Fruit fly (Drosophila melanogaster) whole organism, wandering third instar larva: ENCODE results near the gene Elp1.

ENCODE experiments used
- Abd-B ChIP-seq: fragments of >200 bp; optimal IDR thresholded peaks from 2 replicates; lab custom pipeline; 2017; ENCODE audit warnings: missing biosample characterization, missing genetic modification characterization
- CG32264 ChIP-seq: fragments of 200-800 bp; sonication (Bioruptor generic); optimal IDR thresholded peaks from 2 replicates; lab custom pipeline; 2016; ENCODE audit warnings: missing biosample characterization, missing genetic modification characterization
- CG9705 ChIP-seq: fragments of 200-800 bp; sonication (Bioruptor generic); optimal IDR thresholded peaks from 2 replicates; lab custom pipeline; 2018; ENCODE audit warnings: missing biosample characterization, mild to moderate bottlenecking, missing genetic modification characterization
- CrebA ChIP-seq: fragments of 200-800 bp; sonication (Bioruptor generic); optimal IDR thresholded peaks from 2 replicates; lab custom pipeline; 2016; ENCODE audit warnings: missing biosample characterization, mild to moderate bottlenecking, missing genetic modification characterization, borderline replicate concordance
- Dfd ChIP-seq: fragments of >200 bp; optimal IDR thresholded peaks from 2 replicates; lab custom pipeline; 2017; ENCODE audit warnings: missing biosample characterization, missing genetic modification characterization
- Dif ChIP-seq: fragments of 200-275, 200-300 bp; sonication (Bioruptor generic); optimal IDR thresholded peaks from 2 replicates; lab custom pipeline; 2018; ENCODE audit warnings: missing biosample characterization, missing genetic modification characterization; ENCODE audit not compliant: partially characterized antibody
- GATAd ChIP-seq: sonication (Bioruptor generic); optimal IDR thresholded peaks from 2 replicates; lab custom pipeline; 2016; ENCODE audit warnings: missing biosample characterization, missing genetic modification characterization
- HLH106 ChIP-seq: fragments of 200-800 bp; optimal IDR thresholded peaks from 3 replicates; lab custom pipeline; 2019; ENCODE audit warnings: missing biosample characterization, mild to moderate bottlenecking, missing genetic modification characterization, moderate library complexity
- Hnf4 ChIP-seq: fragments of 200-800 bp; sonication (Bioruptor generic); optimal IDR thresholded peaks from 2 replicates; lab custom pipeline; 2016; ENCODE audit warnings: missing biosample characterization, mild to moderate bottlenecking, missing genetic modification characterization
- Hr78 ChIP-seq: fragments of >200 bp; optimal IDR thresholded peaks from 2 replicates; lab custom pipeline; 2017; ENCODE audit warnings: missing biosample characterization, missing genetic modification characterization
- Hr83 ChIP-seq: fragments of 200-300 bp; sonication (Bioruptor generic); optimal IDR thresholded peaks from 2 replicates; lab custom pipeline; 2016; ENCODE audit warnings: missing biosample characterization, mild to moderate bottlenecking, missing genetic modification characterization, moderate library complexity; ENCODE audit not compliant: poor library complexity, severe bottlenecking
- Jra ChIP-seq: sonication (Bioruptor generic); optimal IDR thresholded peaks from 2 replicates; lab custom pipeline; 2016; ENCODE audit warnings: missing biosample characterization, missing genetic modification characterization
- Mio ChIP-seq: sonication (Bioruptor generic); optimal IDR thresholded peaks from 2 replicates; lab custom pipeline; 2016; ENCODE audit warnings: missing biosample characterization, missing genetic modification characterization
- Myc ChIP-seq: fragments of >200 bp; optimal IDR thresholded peaks from 2 replicates; lab custom pipeline; 2017
- N ChIP-seq: fragments of >200 bp; optimal IDR thresholded peaks from 2 replicates; lab custom pipeline; 2018; ENCODE audit warnings: missing biosample characterization, missing external identifiers, missing genetic modification characterization
- OdsH ChIP-seq: fragments of 200-800 bp; sonication (Bioruptor generic); optimal IDR thresholded peaks from 2 replicates; lab custom pipeline; 2016; ENCODE audit warnings: missing biosample characterization, mild to moderate bottlenecking, missing genetic modification characterization
- Rel ChIP-seq, 2 experiments: fragments of 200-800 bp; sonication (Bioruptor generic) in 1 of 2; optimal IDR thresholded peaks; 2 replicates in 1 of 2; 3 replicates in 1 of 2; lab custom pipeline; 2016 to 2019; ENCODE audit warnings: mild to moderate bottlenecking in 2 of 2, missing biosample characterization in 2 of 2, missing genetic modification characterization in 2 of 2, moderate library complexity in 1 of 2
- Sp1 ChIP-seq: fragments of 200-800 bp; sonication (Bioruptor generic); optimal IDR thresholded peaks from 3 replicates; lab custom pipeline; 2019; ENCODE audit warnings: missing biosample characterization, mild to moderate bottlenecking, missing genetic modification characterization, moderate library complexity
- Vsx2 ChIP-seq: fragments of 200-300, 225-300 bp; sonication (Bioruptor generic); optimal IDR thresholded peaks from 2 replicates; lab custom pipeline; 2018; ENCODE audit warnings: missing biosample characterization, missing genetic modification characterization; ENCODE audit not compliant: partially characterized antibody
- br ChIP-seq: fragments of 200-800 bp; sonication (Bioruptor generic); optimal IDR thresholded peaks from 2 replicates; lab custom pipeline; 2016; ENCODE audit warnings: missing biosample characterization, missing genetic modification characterization
- brk ChIP-seq: fragments of 200-800 bp; sonication (Bioruptor generic); optimal IDR thresholded peaks from 2 replicates; lab custom pipeline; 2016; ENCODE audit warnings: missing biosample characterization, mild to moderate bottlenecking, missing genetic modification characterization
- dl ChIP-seq, 2 experiments: fragments of 175-275, 200-275 bp in 1 of 2; fragments of 200-275 bp in 1 of 2; sonication (Bioruptor generic); optimal IDR thresholded peaks; lab custom pipeline; 2018; ENCODE audit warnings: mild to moderate bottlenecking in 2 of 2, missing biosample characterization in 2 of 2, missing genetic modification characterization in 2 of 2, moderate library complexity in 2 of 2; ENCODE audit not compliant: partially characterized antibody in 2 of 2, insufficient read depth in 1 of 2
- dmrt93B ChIP-seq: fragments of 200-800 bp; sonication (Bioruptor generic); optimal IDR thresholded peaks from 2 replicates; lab custom pipeline; 2018; ENCODE audit warnings: missing biosample characterization, mild to moderate bottlenecking, missing genetic modification characterization
- dsf ChIP-seq: sonication (Bioruptor generic); optimal IDR thresholded peaks from 2 replicates; lab custom pipeline; 2016; ENCODE audit warnings: missing biosample characterization, missing genetic modification characterization, borderline replicate concordance
- ey ChIP-seq: fragments of 200-800 bp; sonication (Bioruptor generic); optimal IDR thresholded peaks from 2 replicates; lab custom pipeline; 2016; ENCODE audit warnings: missing biosample characterization, missing genetic modification characterization
- foxo ChIP-seq, 2 experiments: fragments of 200-800 bp; sonication (Bioruptor generic); optimal IDR thresholded peaks; 2 replicates in 1 of 2; 3 replicates in 1 of 2; lab custom pipeline; 2016 to 2017; ENCODE audit warnings: missing biosample characterization in 2 of 2, missing genetic modification characterization in 2 of 2
- fru ChIP-seq: fragments of 200-800 bp; sonication (Bioruptor generic); optimal IDR thresholded peaks from 3 replicates; lab custom pipeline; 2016; ENCODE audit warnings: missing biosample characterization, mild to moderate bottlenecking, missing genetic modification characterization
- h ChIP-seq: fragments of 200-800 bp; sonication (Bioruptor generic); optimal IDR thresholded peaks from 3 replicates; lab custom pipeline; 2016; ENCODE audit warnings: missing biosample characterization, mild to moderate bottlenecking, missing genetic modification characterization
- jim ChIP-seq: fragments of 175-275, 200-325 bp; sonication (Bioruptor generic); optimal IDR thresholded peaks from 2 replicates; lab custom pipeline; 2016; ENCODE audit warnings: missing biosample characterization, mild to moderate bottlenecking, missing genetic modification characterization
- lola ChIP-seq: fragments of >200 bp; optimal IDR thresholded peaks from 2 replicates; lab custom pipeline; 2017; ENCODE audit warnings: missing biosample characterization, missing genetic modification characterization
- pan ChIP-seq: fragments of >200 bp; optimal IDR thresholded peaks from 2 replicates; lab custom pipeline; 2017
- psq ChIP-seq: fragments of 200-800 bp; sonication (Bioruptor generic); optimal IDR thresholded peaks from 3 replicates; lab custom pipeline; 2017; ENCODE audit warnings: missing biosample characterization, mild to moderate bottlenecking, missing genetic modification characterization, moderate library complexity
- rgr ChIP-seq: fragments of 200-800 bp; sonication (Bioruptor generic); optimal IDR thresholded peaks from 3 replicates; lab custom pipeline; 2016; ENCODE audit warnings: missing biosample characterization, mild to moderate bottlenecking, missing genetic modification characterization
- sage ChIP-seq: fragments of 200-800 bp; sonication (Bioruptor generic); optimal IDR thresholded peaks from 2 replicates; lab custom pipeline; 2016; ENCODE audit warnings: missing biosample characterization, mild to moderate bottlenecking, missing genetic modification characterization
- sv ChIP-seq: fragments of 200-800 bp; sonication (Bioruptor generic); optimal IDR thresholded peaks from 3 replicates; lab custom pipeline; 2016; ENCODE audit warnings: missing biosample characterization, missing genetic modification characterization
- tai ChIP-seq: sonication (Bioruptor generic); optimal IDR thresholded peaks from 2 replicates; lab custom pipeline; 2016; ENCODE audit warnings: missing biosample characterization, missing genetic modification characterization
- usp ChIP-seq: fragments of >200 bp; optimal IDR thresholded peaks from 2 replicates; lab custom pipeline; 2017; ENCODE audit warnings: missing biosample characterization, missing genetic modification characterization
- woc ChIP-seq: sonication (Bioruptor generic); optimal IDR thresholded peaks from 2 replicates; lab custom pipeline; 2016; ENCODE audit warnings: missing biosample characterization, mild to moderate bottlenecking, missing genetic modification characterization

Elp1 gene

dm6 chr3R:11614107-11614506 lies 36.7 kb upstream of the Elp1 start:
- no peak for TF ChIP-seq N
- TF ChIP-seq Hr78 (GFP tag; lab: Kevin White, UChicago), result no peak
- TF ChIP-seq woc (GFP tag; lab: Kevin White, UChicago), result no peak
- TF ChIP-seq CG9705 (GFP tag; lab: Kevin White, UChicago), result no peak
- TF ChIP-seq CG32264 (GFP tag; lab: Kevin White, UChicago), result no peak
- TF ChIP-seq jim (GFP tag; lab: Kevin White, UChicago), result no peak
- no peak for TF ChIP-seq Mio (GFP tag; lab: Kevin White, UChicago)
- no peak for TF ChIP-seq Abd-B (GFP tag; lab: Kevin White, UChicago)
- no peak for TF ChIP-seq lola (GFP tag; lab: Kevin White, UChicago)
- no peak for TF ChIP-seq dl (GFP tag; optimal IDR thresholded peaks at IDR 0.05; lab: Kevin White, UChicago; ENCODE audit: insufficient read depth in 1 of 2, partially characterized antibody in 2 of 2)
- no peak for TF ChIP-seq GATAd (GFP tag; lab: Kevin White, UChicago)
- no peak for TF ChIP-seq sv (GFP tag; lab: Kevin White, UChicago)
- TF ChIP-seq ey (GFP tag; lab: Kevin White, UChicago), result no peak
- no peak for TF ChIP-seq usp (GFP tag; lab: Kevin White, UChicago)
- TF ChIP-seq fru, result no peak
- no peak for TF ChIP-seq pan
- no peak for TF ChIP-seq h (GFP tag; lab: Kevin White, UChicago)
- no peak for TF ChIP-seq foxo (GFP tag; optimal IDR thresholded peaks at IDR 0.05; lab: Kevin White, UChicago)
- TF ChIP-seq HLH106, result no peak
- no peak for TF ChIP-seq Hr83 (GFP tag; lab: Kevin White, UChicago)
- TF ChIP-seq, all 38 proteins: peak for 0

- TF ChIP-seq HLH106 (peak; percentile 69), woc (GFP tag; lab: Kevin White, UChicago) (peak; percentile 29), fru (peak; percentile 61), dmrt93B (GFP tag; lab: Kevin White, UChicago) (no peak), Mio (GFP tag; lab: Kevin White, UChicago) (no peak), Hr78 (GFP tag; lab: Kevin White, UChicago) (no peak), lola (GFP tag; lab: Kevin White, UChicago) (no peak), h (GFP tag; lab: Kevin White, UChicago) (peak; percentile 75), foxo (GFP tag; optimal IDR thresholded peaks at IDR 0.05; lab: Kevin White, UChicago) (peak in 1 of 2 experiments; percentile 44), GATAd (GFP tag; lab: Kevin White, UChicago) (no peak), usp (GFP tag; lab: Kevin White, UChicago) (no peak), tai (no peak), Vsx2 (GFP tag; lab: Kevin White, UChicago) (no peak), pan (no peak), psq (GFP tag; lab: Kevin White, UChicago) (peak; percentile 23), Dfd (GFP tag; lab: Kevin White, UChicago) (no peak), brk (GFP tag; lab: Kevin White, UChicago) (no peak), Rel (GFP tag; optimal IDR thresholded peaks at IDR 0.05; lab: Kevin White, UChicago) (no peak), Rel (tag; optimal IDR thresholded peaks at IDR 0.05; lab: Kevin White, UChicago) (peak; percentile 21), Hr83 (GFP tag; lab: Kevin White, UChicago) (no peak), sv (GFP tag; lab: Kevin White, UChicago) (no peak), sage (GFP tag; lab: Kevin White, UChicago) (no peak), Myc (lab: Kevin White, UChicago) (no peak), dsf (GFP tag; lab: Kevin White, UChicago) (no peak), CG32264 (GFP tag; lab: Kevin White, UChicago) (peak; percentile 33), rgr (peak; percentile 58), Abd-B (GFP tag; lab: Kevin White, UChicago) (no peak), CG9705 (GFP tag; lab: Kevin White, UChicago) (peak; percentile 26), N (no peak), br (GFP tag; lab: Kevin White, UChicago) (peak; percentile 59), Sp1 (GFP tag; lab: Kevin White, UChicago) (peak; percentile 40), jim (GFP tag; lab: Kevin White, UChicago) (no peak), CrebA (GFP tag; lab: Kevin White, UChicago) (no peak), OdsH (GFP tag; lab: Kevin White, UChicago) (peak; percentile 63), Dif (GFP tag; lab: Kevin White, UChicago) (no peak), Hnf4 (GFP tag; lab: Kevin White, UChicago) (peak; percentile 59), Jra (GFP tag; lab: Kevin White, UChicago) (no peak), dl (GFP tag; optimal IDR thresholded peaks at IDR 0.05; lab: Kevin White, UChicago; ENCODE audit: insufficient read depth in 1 of 2, partially characterized antibody in 2 of 2) (no peak), ey (GFP tag; lab: Kevin White, UChicago) (peak; percentile 66)
These were observed 36.3 kb upstream of the Elp1 start for dm6 chr3R:11614507-11614906.
